Worm (Caenorhabditis elegans) whole organism, late embryonic: ENCODE results near the gene trpp-6.

Source experiments
- C08G9.2 ChIP-seq: sonication (generic microtip); optimal IDR thresholded peaks from 2 replicates; lab custom pipeline; 2016; ENCODE audit warnings: mild to moderate bottlenecking, missing genetic modification characterization, moderate library complexity, missing compliant biosample characterization
- C38D4.7 ChIP-seq: fragments of 200-800 bp; sonication (Bioruptor generic); optimal IDR thresholded peaks from 2 replicates; lab custom pipeline; 2018; ENCODE audit warnings: mild to moderate bottlenecking, missing genetic modification characterization, moderate library complexity, missing compliant biosample characterization
- F13H6.1 ChIP-seq: sonication (generic microtip); optimal IDR thresholded peaks from 2 replicates; lab custom pipeline; 2016; ENCODE audit warnings: missing genetic modification characterization, missing compliant biosample characterization
- K09A11.1 ChIP-seq: sonication (generic microtip); optimal IDR thresholded peaks from 2 replicates; lab custom pipeline; 2017; ENCODE audit warnings: antibody characterized with exemption, mild to moderate bottlenecking, missing genetic modification characterization, missing compliant biosample characterization; ENCODE audit not compliant: insufficient read depth
- T23F11.4 ChIP-seq: fragments of 200-800 bp; sonication (Bioruptor generic); optimal IDR thresholded peaks from 2 replicates; lab custom pipeline; 2018; ENCODE audit warnings: mild to moderate bottlenecking, missing genetic modification characterization, missing compliant biosample characterization
- Y22D7AL.16 ChIP-seq: sonication (generic microtip); optimal IDR thresholded peaks from 2 replicates; lab custom pipeline; 2016; ENCODE audit warnings: missing genetic modification characterization, missing compliant biosample characterization
- ceh-18 ChIP-seq: sonication (generic microtip); optimal IDR thresholded peaks from 2 replicates; lab custom pipeline; 2016; ENCODE audit warnings: missing genetic modification characterization, missing compliant biosample characterization
- ceh-19 ChIP-seq: fragments of 200-800 bp; sonication (Bioruptor generic); optimal IDR thresholded peaks from 2 replicates; lab custom pipeline; 2018; ENCODE audit warnings: mild to moderate bottlenecking, missing genetic modification characterization, missing compliant biosample characterization
- ceh-2 ChIP-seq: sonication (generic microtip); optimal IDR thresholded peaks from 2 replicates; lab custom pipeline; 2016; ENCODE audit warnings: missing genotype, missing genetic modification characterization, missing compliant biosample characterization
- ceh-22 ChIP-seq: sonication (generic microtip); optimal IDR thresholded peaks from 2 replicates; lab custom pipeline; 2017; ENCODE audit warnings: missing biosample characterization, missing genetic modification characterization
- ceh-24 ChIP-seq: sonication (generic microtip); optimal IDR thresholded peaks from 2 replicates; lab custom pipeline; 2016; ENCODE audit warnings: mild to moderate bottlenecking, missing genetic modification characterization, missing compliant biosample characterization
- ceh-30 ChIP-seq: fragments of 150-350 bp; optimal IDR thresholded peaks from 2 replicates; lab custom pipeline; 2014; ENCODE audit warnings: missing biosample characterization, missing genetic modification characterization
- ceh-34 ChIP-seq: sonication (generic microtip); optimal IDR thresholded peaks from 2 replicates; lab custom pipeline; 2016; ENCODE audit warnings: mild to moderate bottlenecking, missing genetic modification characterization, missing compliant biosample characterization
- ceh-45 ChIP-seq: fragments of 200-800 bp; sonication (Bioruptor generic); IDR thresholded peaks from 2 replicates; pipeline ENCODE4 v1.3.6; 2022; ENCODE audit warnings: missing genetic modification reagents, missing genetic modification characterization, missing compliant biosample characterization
- elt-2 ChIP-seq: sonication (generic microtip); optimal IDR thresholded peaks from 2 replicates; lab custom pipeline; 2016; ENCODE audit warnings: missing genetic modification reagents, missing genetic modification characterization, missing compliant biosample characterization
- fkh-10 ChIP-seq: fragments of 150-350 bp; optimal IDR thresholded peaks from 2 replicates; lab custom pipeline; 2014; ENCODE audit warnings: missing biosample characterization, missing genetic modification reagents, missing genetic modification characterization
- fkh-6 ChIP-seq: sonication (generic microtip); optimal IDR thresholded peaks from 2 replicates; lab custom pipeline; 2016; ENCODE audit warnings: missing genetic modification characterization, missing compliant biosample characterization
- hlh-13 ChIP-seq: fragments of 200-800 bp; sonication (Bioruptor generic); optimal IDR thresholded peaks from 2 replicates; lab custom pipeline; 2018; ENCODE audit warnings: mild to moderate bottlenecking, missing genetic modification characterization, missing compliant biosample characterization
- hlh-15 ChIP-seq: sonication (generic microtip); optimal IDR thresholded peaks from 2 replicates; lab custom pipeline; 2016; ENCODE audit warnings: missing genetic modification characterization, missing compliant biosample characterization
- lim-6 ChIP-seq: sonication (generic microtip); optimal IDR thresholded peaks from 2 replicates; lab custom pipeline; 2016; ENCODE audit warnings: missing genetic modification characterization, missing compliant biosample characterization
- nfya-1 ChIP-seq: sonication (generic microtip); optimal IDR thresholded peaks from 2 replicates; lab custom pipeline; 2017; ENCODE audit warnings: missing genetic modification characterization, mild to moderate bottlenecking, missing compliant biosample characterization, antibody characterized with exemption, moderate library complexity
- nhr-232 ChIP-seq: sonication (generic microtip); optimal IDR thresholded peaks from 2 replicates; lab custom pipeline; 2016; ENCODE audit warnings: missing genetic modification characterization, missing compliant biosample characterization
- odd-2 ChIP-seq: sonication (generic microtip); optimal IDR thresholded peaks from 2 replicates; lab custom pipeline; 2017; ENCODE audit warnings: antibody characterized with exemption, mild to moderate bottlenecking, missing genetic modification characterization, missing compliant biosample characterization
- pag-3 ChIP-seq: sonication (generic microtip); optimal IDR thresholded peaks from 2 replicates; lab custom pipeline; 2016; ENCODE audit warnings: missing compliant biosample characterization, missing genetic modification characterization, borderline replicate concordance
- pax-1 ChIP-seq: fragments of 150-350 bp; optimal IDR thresholded peaks from 2 replicates; lab custom pipeline; 2014; ENCODE audit warnings: missing biosample characterization, missing genetic modification characterization
- pha-4 ChIP-seq: fragments of 150-350 bp; optimal IDR thresholded peaks from 2 replicates; lab custom pipeline; 2018; ENCODE audit warnings: missing biosample characterization, missing genetic modification reagents, missing genetic modification characterization
- pqm-1 ChIP-seq: sonication (generic microtip); optimal IDR thresholded peaks from 2 replicates; lab custom pipeline; 2016; ENCODE audit warnings: missing genetic modification characterization, missing compliant biosample characterization
- pros-1 ChIP-seq: fragments of 150-350 bp; optimal IDR thresholded peaks from 2 replicates; lab custom pipeline; 2014; ENCODE audit warnings: missing biosample characterization, missing genetic modification reagents, missing genetic modification characterization
- sdc-2 ChIP-seq: sonication (generic microtip); optimal IDR thresholded peaks from 2 replicates; lab custom pipeline; 2016; ENCODE audit warnings: missing genotype, missing genetic modification characterization, missing compliant biosample characterization
- sox-2 ChIP-seq: fragments of 200-800 bp; sonication (Bioruptor generic); IDR thresholded peaks from 2 replicates; pipeline ENCODE4 v1.3.6; 2022; ENCODE audit warnings: missing genetic modification reagents, missing genetic modification characterization, missing compliant biosample characterization
- ttx-3 ChIP-seq: sonication (generic microtip); optimal IDR thresholded peaks from 2 replicates; lab custom pipeline; 2016; ENCODE audit warnings: missing genetic modification reagents, missing genetic modification characterization, missing compliant biosample characterization
- unc-3 ChIP-seq, 2 experiments: fragments of 200-800 bp in 1 of 2; sonication (Bioruptor generic) in 1 of 2; sonication (generic microtip) in 1 of 2; conservative IDR thresholded peaks in 1 of 2; optimal IDR thresholded peaks in 1 of 2; 2 replicates each; pipeline versions ENCODE4 v1.3.6 to Lab custom; 2016 to 2022; ENCODE audit warnings: missing compliant biosample characterization in 2 of 2, missing genetic modification characterization in 2 of 2, missing genetic modification reagents in 1 of 2
- unc-55 ChIP-seq: sonication (generic microtip); optimal IDR thresholded peaks from 2 replicates; lab custom pipeline; 2017; ENCODE audit warnings: missing biosample characterization, missing genetic modification reagents, missing genetic modification characterization
- unc-86 ChIP-seq: sonication (generic microtip); optimal IDR thresholded peaks from 2 replicates; lab custom pipeline; 2016; ENCODE audit warnings: missing genetic modification characterization, missing compliant biosample characterization
- ztf-16 ChIP-seq: sonication (generic microtip); optimal IDR thresholded peaks from 2 replicates; lab custom pipeline; 2017; ENCODE audit warnings: missing genetic modification characterization, missing compliant biosample characterization

trpp-6 gene

DNA sequence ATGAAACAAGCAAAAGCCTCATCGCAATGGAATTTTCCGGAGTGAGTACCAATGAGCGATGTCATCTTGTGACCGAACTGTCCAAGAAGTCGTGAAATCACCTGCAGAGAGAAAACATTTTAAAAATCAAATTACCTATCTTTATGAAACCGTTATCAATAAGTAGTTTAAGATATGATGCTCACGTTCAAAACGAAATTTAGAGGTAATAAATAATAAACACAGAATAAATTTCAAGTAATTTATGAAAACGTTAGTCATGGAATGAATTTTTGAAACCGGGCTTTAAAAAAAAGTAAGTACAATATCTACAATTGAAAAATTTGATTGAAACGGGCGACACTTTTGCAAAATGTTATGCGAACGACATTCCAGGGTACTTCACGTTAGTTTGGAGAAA is 4.0 kb upstream of the trpp-6 start, which contains the start of gene C27H6.8 (continued):
- TF ChIP-seq ceh-22: no peak

DNA sequence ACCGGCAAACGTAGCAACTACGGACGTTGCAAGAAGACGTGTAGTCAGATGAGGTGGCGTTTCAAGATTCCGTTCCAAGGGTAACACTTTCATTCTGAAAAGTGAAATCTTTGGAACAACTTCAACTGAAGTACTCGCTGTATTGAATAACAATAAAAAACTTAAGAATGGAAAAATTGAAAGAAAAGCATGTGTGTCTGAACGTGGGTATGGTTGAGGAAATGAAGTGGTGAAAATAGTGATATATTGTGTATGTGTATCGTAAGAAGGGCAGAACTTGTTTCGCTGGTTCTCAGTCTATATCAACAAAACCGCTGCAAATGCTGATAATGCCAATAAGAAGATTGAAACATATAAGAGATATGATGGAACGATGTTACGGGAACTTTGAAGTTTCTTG is 4.1 kb downstream of the trpp-6 start, which contains the start of gene K08H10.6:
K08H10.6 (minus strand) TSS at position 101 of the 400 bp plus-strand sequence.
- TF ChIP-seq ceh-30 (tag; lab: Kevin White, UChicago) (no peak), ztf-16 (tag; lab: Kevin White, UChicago) (no peak), K09A11.1 (no peak), pqm-1 (no peak), odd-2 (tag; lab: Kevin White, UChicago) (no peak), pha-4 (tag; lab: Kevin White, UChicago) (no peak), hlh-15 (tag; lab: Kevin White, UChicago) (no peak), pag-3 (tag; lab: Kevin White, UChicago) (no peak), C08G9.2 (tag; lab: Kevin White, UChicago) (no peak), lim-6 (tag; lab: Kevin White, UChicago) (no peak), fkh-6 (tag; lab: Kevin White, UChicago) (no peak), T23F11.4 (GFP tag; lab: Kevin White, UChicago) (no peak), sox-2 (GFP tag; lab: Robert Waterston, UW) (no peak), unc-3 (GFP tag; conservative IDR thresholded peaks at IDR 0.05; lab: Robert Waterston, UW) (no peak), unc-3 (tag; optimal IDR thresholded peaks at IDR 0.05; lab: Kevin White, UChicago) (no peak), nfya-1 (tag; lab: Kevin White, UChicago) (no peak)

DNA sequence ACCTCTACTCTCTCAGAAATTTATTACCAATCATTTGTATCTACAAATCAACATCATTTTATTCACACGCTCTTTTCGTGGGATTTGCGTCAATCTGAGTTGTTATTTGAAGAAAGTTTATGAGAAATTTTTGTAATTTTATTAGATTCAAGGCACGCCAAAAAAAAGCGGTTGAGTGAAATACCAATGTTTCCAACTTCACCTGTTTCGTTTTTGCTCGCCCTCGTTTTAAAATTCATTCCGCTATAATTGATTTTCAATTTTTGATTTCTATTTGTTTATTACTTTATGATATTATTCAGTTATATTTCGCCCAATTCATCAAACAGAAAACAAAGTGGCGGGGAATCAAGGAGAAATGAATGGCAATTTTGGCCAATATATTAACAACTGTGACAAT is 9.1 kb downstream of the trpp-6 start, which contains the start of gene K08H10.10:
K08H10.10 (plus strand) TSS at position 301 of the 400 bp plus-strand sequence.
- TF ChIP-seq hlh-15 (tag; lab: Kevin White, UChicago) (no peak), fkh-6 (tag; lab: Kevin White, UChicago) (no peak), ceh-19 (GFP tag; lab: Kevin White, UChicago) (no peak), ceh-2 (no peak), elt-2 (no peak), ceh-34 (tag; lab: Kevin White, UChicago) (no peak), ceh-30 (tag; lab: Kevin White, UChicago) (no peak), ceh-45 (GFP tag; lab: Robert Waterston, UW) (no peak), sox-2 (GFP tag; lab: Robert Waterston, UW) (no peak), F13H6.1 (tag; lab: Kevin White, UChicago) (no peak), nhr-232 (tag; lab: Kevin White, UChicago) (no peak), hlh-13 (no peak)

DNA sequence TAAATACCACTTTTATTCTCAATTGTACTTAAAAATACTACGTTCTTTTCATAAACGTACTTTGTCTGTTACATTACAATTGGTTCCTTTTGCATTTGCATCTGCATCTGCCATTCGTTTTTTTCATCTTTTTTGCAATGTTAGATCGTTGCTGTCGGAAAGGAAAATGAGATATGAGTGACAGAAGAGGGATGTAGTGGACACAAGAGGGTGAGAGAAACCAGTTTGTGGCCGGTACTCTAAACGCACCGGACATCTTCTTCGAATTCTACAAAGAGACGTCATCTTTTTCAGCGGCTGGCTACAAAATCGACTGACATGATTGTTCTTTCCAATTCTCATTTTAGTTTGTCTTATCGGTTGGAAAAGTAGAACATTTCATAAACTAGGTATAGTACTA is 11.0 kb downstream of the trpp-6 start:
- no peak for TF ChIP-seq nfya-1 (tag; lab: Kevin White, UChicago)
- TF ChIP-seq C38D4.7 (GFP tag; lab: Kevin White, UChicago): no peak
- TF ChIP-seq C08G9.2 (tag; lab: Kevin White, UChicago): no peak
- TF ChIP-seq ceh-24 (tag; lab: Kevin White, UChicago): no peak
- no peak for TF ChIP-seq fkh-10 (GFP tag; lab: Kevin White, UChicago)
- no peak for TF ChIP-seq ceh-19 (GFP tag; lab: Kevin White, UChicago)
- no peak for TF ChIP-seq ttx-3
- TF ChIP-seq Y22D7AL.16 (tag; lab: Kevin White, UChicago): no peak
- no peak for TF ChIP-seq pha-4 (tag; lab: Kevin White, UChicago)
- TF ChIP-seq sdc-2 (tag; lab: Kevin White, UChicago): no peak
- TF ChIP-seq unc-86: no peak

DNA sequence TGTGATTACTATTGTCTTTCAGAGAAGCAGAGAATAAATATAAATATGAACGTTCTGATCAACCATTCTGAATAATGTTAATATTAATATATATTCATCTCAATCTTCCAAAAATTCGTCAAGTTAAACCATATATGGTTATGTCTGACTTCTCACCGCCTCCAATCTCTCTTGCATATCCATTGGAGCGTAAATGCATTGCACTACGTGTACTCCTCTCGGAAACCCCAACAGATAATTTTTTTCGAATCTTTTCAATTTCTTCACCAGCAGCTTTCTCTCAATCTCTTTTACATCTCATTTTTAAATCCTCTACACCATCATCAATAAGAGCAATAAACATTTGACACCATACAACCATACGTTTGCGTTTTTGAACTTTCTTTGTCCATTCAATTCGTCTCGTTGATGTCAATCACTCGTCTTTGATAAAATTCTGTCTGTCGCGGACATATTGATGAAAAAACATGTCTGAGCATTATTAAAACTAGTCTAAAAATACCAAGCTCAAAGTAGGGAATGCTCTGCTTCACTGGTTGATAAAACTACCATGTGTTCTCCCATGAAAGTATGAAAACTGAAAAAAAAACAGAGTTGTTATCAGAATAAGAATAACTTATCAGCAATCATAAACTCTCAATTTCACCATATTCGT is 11.7 kb downstream of the trpp-6 start:
- TF ChIP-seq pros-1 (tag; lab: Kevin White, UChicago) (no peak), lim-6 (tag; lab: Kevin White, UChicago) (no peak), unc-55 (GFP tag; lab: Kevin White, UChicago) (peak; percentile 20), pax-1 (peak; percentile 20), nfya-1 (tag; lab: Kevin White, UChicago) (peak; percentile 34), hlh-13 (no peak), ceh-18 (tag; lab: Kevin White, UChicago) (peak; percentile 18), unc-3 (GFP tag; conservative IDR thresholded peaks at IDR 0.05; lab: Robert Waterston, UW) (no peak), unc-3 (tag; optimal IDR thresholded peaks at IDR 0.05; lab: Kevin White, UChicago) (no peak)
